Fruit fly (Drosophila melanogaster) whole organism, prepupa: ENCODE results near the gene CG32847.

Source experiments
- Blimp-1 ChIP-seq: fragments of 200-800 bp; sonication (Bioruptor generic); optimal IDR thresholded peaks from 3 replicates; lab custom pipeline; 2017; ENCODE audit warnings: missing biosample characterization, missing genetic modification characterization, mild to moderate bottlenecking, moderate library complexity, missing genetic modification reagents
- CG10669 ChIP-seq: fragments of 200-800 bp; sonication (Bioruptor generic); optimal IDR thresholded peaks from 3 replicates; lab custom pipeline; 2018; ENCODE audit warnings: missing biosample characterization, mild to moderate bottlenecking, missing genetic modification characterization, moderate library complexity
- CG34406 ChIP-seq: fragments of 200-800 bp; sonication (Bioruptor generic); optimal IDR thresholded peaks from 3 replicates; lab custom pipeline; 2016; ENCODE audit warnings: missing biosample characterization, missing genetic modification characterization
- CG3919 ChIP-seq: fragments of 200-800 bp; sonication (Bioruptor generic); optimal IDR thresholded peaks from 3 replicates; lab custom pipeline; 2016; ENCODE audit warnings: missing biosample characterization, missing genetic modification characterization
- CG8119 ChIP-seq: fragments of 200-800 bp; sonication (Bioruptor generic); IDR thresholded peaks from 3 replicates; pipeline ENCODE4 v1.3.6; 2022; ENCODE audit warnings: missing biosample characterization, missing genetic modification characterization
- CG8632 ChIP-seq: fragments of 200-800 bp; sonication (Bioruptor generic); optimal IDR thresholded peaks from 3 replicates; lab custom pipeline; 2016; ENCODE audit warnings: missing biosample characterization, missing genetic modification characterization
- Eip78C ChIP-seq: fragments of 200-800 bp; sonication (Bioruptor generic); peaks from one replicate; lab custom pipeline; 2016; ENCODE audit warnings: missing biosample characterization, missing genetic modification characterization
- Ets96B ChIP-seq: fragments of 200-800 bp; optimal IDR thresholded peaks from 2 replicates; lab custom pipeline; 2019; ENCODE audit warnings: missing biosample characterization, mild to moderate bottlenecking, missing genetic modification characterization, moderate library complexity
- dac ChIP-seq: fragments of 200-800 bp; sonication (Bioruptor generic); optimal IDR thresholded peaks from 2 replicates; lab custom pipeline; 2017; ENCODE audit warnings: missing biosample characterization, mild to moderate bottlenecking, missing genetic modification characterization
- esn ChIP-seq: fragments of 200-800 bp; sonication (Bioruptor generic); optimal IDR thresholded peaks from 2 replicates; lab custom pipeline; 2016; ENCODE audit warnings: missing biosample characterization, mild to moderate bottlenecking, missing genetic modification characterization, moderate library complexity
- pdm3 ChIP-seq: fragments of 200-800 bp; sonication (Bioruptor generic); optimal IDR thresholded peaks from 3 replicates; lab custom pipeline; 2016; ENCODE audit warnings: missing biosample characterization, missing genetic modification characterization
- topi ChIP-seq: fragments of 200-800 bp; sonication (Bioruptor generic); optimal IDR thresholded peaks from 3 replicates; lab custom pipeline; 2016; ENCODE audit warnings: missing biosample characterization, missing genetic modification characterization

DNA sequence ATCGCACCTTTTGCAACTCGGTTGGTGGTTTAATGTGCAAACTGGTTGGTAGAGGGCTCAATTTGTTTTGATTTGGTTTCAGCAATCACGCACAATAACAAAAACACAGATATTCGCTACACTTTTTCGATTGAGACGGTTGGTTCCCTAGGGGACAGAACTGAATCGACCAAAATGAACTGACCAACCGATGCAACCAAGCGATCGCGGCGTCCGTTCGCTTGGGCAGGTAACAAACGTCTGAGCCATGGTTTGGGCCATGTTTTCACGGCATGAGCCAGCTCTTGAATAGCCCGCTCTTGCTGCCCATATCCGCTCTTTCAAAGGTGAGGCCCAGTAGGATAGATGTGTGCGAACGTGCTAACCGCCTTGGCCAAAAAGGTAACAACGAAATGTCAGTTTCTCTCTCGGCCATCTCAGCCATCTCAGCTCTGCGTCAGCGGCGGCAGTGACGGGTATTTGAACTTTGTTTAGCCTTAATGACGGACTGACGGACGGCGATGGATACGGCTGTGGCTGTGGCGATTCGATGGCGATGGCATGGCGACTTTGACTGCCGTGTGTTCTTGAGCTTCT, 3.8 kb downstream of the CG32847 start, which contains the start of gene CG16959:
- TF ChIP-seq pdm3 (GFP tag; lab: Kevin White, UChicago) (no peak), Blimp-1 (GFP tag; lab: Kevin White, UChicago) (no peak), CG3919 (no peak), Eip78C (GFP tag; lab: Kevin White, UChicago) (no peak), CG8119 (GFP tag; lab: Robert Waterston, UW) (0 out of 3 replicates have a peak, but pooled peaks have one; percentile 19), CG10669 (no peak), CG8632 (GFP tag; lab: Kevin White, UChicago) (no peak), esn (GFP tag; lab: Kevin White, UChicago) (no peak), Ets96B (no peak), dac (GFP tag; lab: Kevin White, UChicago) (no peak), topi (no peak), CG34406 (GFP tag; lab: Kevin White, UChicago) (no peak)
